Fruit fly (Drosophila melanogaster): ENCODE results near the gene Scgbeta.
A peak's percentile ranks its signal among the peaks of the same experiment; 100 is the strongest.

Scgbeta gene

DNA sequence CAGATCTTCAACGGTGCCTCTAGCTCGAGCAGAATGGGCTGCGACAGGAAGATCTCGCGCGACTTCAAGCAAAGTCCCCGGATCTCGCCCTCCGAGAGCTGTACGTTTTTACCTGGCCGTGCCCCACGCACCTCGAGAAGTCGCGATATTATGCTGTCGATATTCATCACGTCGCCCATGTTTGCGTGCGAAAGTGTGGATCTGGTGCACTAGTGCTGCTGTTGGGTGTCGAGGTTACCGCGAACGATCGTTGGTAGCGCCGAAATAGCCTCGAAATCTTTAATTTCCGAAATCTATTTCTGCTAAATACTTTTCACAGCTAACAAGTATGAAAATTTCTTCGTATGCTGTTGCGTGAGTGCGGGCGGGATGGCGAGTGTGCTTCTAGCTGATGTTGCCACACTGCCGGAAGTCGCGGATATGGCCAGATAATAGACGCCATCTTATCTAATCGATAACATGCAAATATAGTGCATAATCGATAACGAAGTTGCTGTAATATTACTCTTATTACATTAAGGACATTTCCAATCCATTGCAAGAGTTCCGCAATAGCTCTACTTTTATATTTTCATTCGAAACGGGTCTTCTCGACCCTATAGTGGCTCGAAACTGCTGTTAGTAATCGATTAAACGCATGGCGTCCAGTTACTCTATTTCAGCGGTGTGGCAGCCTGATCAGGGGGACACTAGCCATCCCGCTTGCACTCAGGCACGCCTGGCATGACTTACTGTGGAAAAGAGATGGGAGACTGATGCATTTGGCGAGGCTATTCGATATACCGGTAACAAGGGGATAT is 3.5 kb upstream of the Scgbeta start, which contains the start of gene Pp1-87B:
Pp1-87B (minus strand) TSS at position 408 of the 800 bp plus-strand sequence.
- TF ChIP-seq insv (optimal IDR thresholded peaks at IDR 0.05) (no peak), psq (optimal IDR thresholded peaks at IDR 0.05) (peak; percentile 100), Sin3A (optimal IDR thresholded peaks at IDR 0.05) (peak; percentile 32)

DNA sequence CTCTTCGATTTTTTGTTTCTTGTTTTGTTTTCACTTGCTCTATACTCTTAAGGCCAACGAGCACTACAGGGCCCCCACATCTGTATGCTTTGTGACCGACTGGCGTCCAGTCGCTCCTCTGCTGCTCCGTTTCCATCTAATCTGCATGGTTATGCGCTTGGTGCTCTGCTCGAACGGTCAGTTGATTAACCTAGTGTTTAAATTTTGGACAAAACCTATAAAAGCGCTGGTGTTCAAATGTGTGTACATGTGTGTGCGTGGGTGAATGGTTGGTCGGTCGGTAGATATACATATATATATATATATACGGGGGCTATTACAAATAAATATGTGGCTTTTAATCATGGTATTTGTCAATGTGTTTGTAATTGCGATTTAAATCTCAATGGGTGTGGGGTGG is 1.8 kb upstream of the Scgbeta start:
- TF ChIP-seq h (optimal IDR thresholded peaks at IDR 0.05): no peak
- TF ChIP-seq ttk (optimal IDR thresholded peaks at IDR 0.05): no peak
- TF ChIP-seq psq (optimal IDR thresholded peaks at IDR 0.05): no peak
- TF ChIP-seq Sin3A (optimal IDR thresholded peaks at IDR 0.05): no peak
- no peak for TF ChIP-seq Myc (optimal IDR thresholded peaks at IDR 0.05)
- no peak for TF ChIP-seq insv (optimal IDR thresholded peaks at IDR 0.05)

dm6 chr3R:12413274-12413958 is 8.8 kb downstream of the Scgbeta start, which contains the start of the genes Dip-C and pps:
Dip-C (minus strand) TSS chr3R:12413759.
pps (plus strand) TSS chr3R:12413828.
- TF ChIP-seq Myc (optimal IDR thresholded peaks at IDR 0.05): no peak

DNA sequence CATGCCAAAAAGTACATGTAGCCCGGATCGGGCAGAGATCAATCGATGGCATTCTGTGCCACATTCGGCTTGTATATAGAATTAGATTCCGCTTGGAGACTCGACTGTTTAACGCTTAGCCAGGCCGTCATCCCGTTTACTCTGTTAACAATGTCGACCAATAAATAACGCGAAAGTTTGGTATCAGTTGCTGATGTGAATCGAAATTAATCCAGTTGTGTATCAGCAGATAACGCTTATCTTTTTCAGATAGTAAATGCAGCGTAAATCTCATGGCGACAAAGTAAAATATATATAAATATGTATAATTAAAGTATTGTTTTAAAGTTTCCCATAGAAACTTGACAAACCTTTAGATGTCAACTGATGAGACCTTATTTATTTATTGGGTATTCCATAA is 10.8 kb downstream of the Scgbeta start:
- TF ChIP-seq insv (optimal IDR thresholded peaks at IDR 0.05): no peak
- no peak for TF ChIP-seq h (optimal IDR thresholded peaks at IDR 0.05)
- TF ChIP-seq Myc (optimal IDR thresholded peaks at IDR 0.05): no peak
- no peak for TF ChIP-seq ttk (optimal IDR thresholded peaks at IDR 0.05)
- no peak for TF ChIP-seq Sin3A (optimal IDR thresholded peaks at IDR 0.05)
- TF ChIP-seq psq (optimal IDR thresholded peaks at IDR 0.05): no peak

DNA sequence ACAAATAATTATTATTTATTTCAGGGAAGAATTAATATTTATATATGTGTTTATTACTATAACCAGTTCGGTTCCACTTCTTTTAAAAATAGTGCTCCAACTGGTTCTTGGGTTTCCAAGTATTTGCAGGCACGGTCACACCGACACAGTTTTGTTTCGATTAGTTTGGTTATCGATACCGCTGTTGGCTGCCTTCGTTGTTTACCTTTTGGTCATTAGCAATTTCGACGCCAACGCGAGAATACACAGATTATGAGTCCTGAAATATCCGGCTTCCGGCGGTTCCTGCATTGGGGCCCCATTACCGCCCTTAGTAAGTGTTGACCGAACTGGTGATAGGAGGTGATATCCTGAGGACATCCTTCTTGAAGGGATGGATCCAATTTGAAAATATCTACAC is 14.1 kb downstream of the Scgbeta start, which contains the start of gene CG5196:
CG5196 (plus strand) TSS at position 157 of the 400 bp plus-strand sequence.
- TF ChIP-seq psq (optimal IDR thresholded peaks at IDR 0.05): no peak
- TF ChIP-seq insv (optimal IDR thresholded peaks at IDR 0.05): no peak
- TF ChIP-seq ttk (optimal IDR thresholded peaks at IDR 0.05): no peak
- no peak for TF ChIP-seq h (optimal IDR thresholded peaks at IDR 0.05)

- no peak for TF ChIP-seq insv (optimal IDR thresholded peaks at IDR 0.05)
- TF ChIP-seq psq (optimal IDR thresholded peaks at IDR 0.05): no peak
- no peak for TF ChIP-seq h (optimal IDR thresholded peaks at IDR 0.05)
- no peak for TF ChIP-seq ttk (optimal IDR thresholded peaks at IDR 0.05)
- TF ChIP-seq Myc (optimal IDR thresholded peaks at IDR 0.05): no peak
- no peak for TF ChIP-seq Sin3A (optimal IDR thresholded peaks at IDR 0.05)
Measured at dm6 chr3R:12406235-12407196, 15.7 kb downstream of the Scgbeta start, which contains the start of gene CG5167. CG5167 (plus strand) TSS chr3R:12406532.

dm6 chr3R:12405928-12406234 is 16.3 kb downstream of the Scgbeta start, which contains the start of gene Cyp9f2:
Cyp9f2 (minus strand) TSS chr3R:12406028.
- TF ChIP-seq Sin3A (optimal IDR thresholded peaks at IDR 0.05) (no peak), insv (optimal IDR thresholded peaks at IDR 0.05) (no peak), ttk (optimal IDR thresholded peaks at IDR 0.05) (no peak), h (optimal IDR thresholded peaks at IDR 0.05) (no peak), psq (optimal IDR thresholded peaks at IDR 0.05) (no peak), Myc (optimal IDR thresholded peaks at IDR 0.05) (no peak)

dm6 chr3R:12405134-12405533 is 17.1 kb downstream of the Scgbeta start:
- no peak for TF ChIP-seq Myc (optimal IDR thresholded peaks at IDR 0.05)
- no peak for TF ChIP-seq psq (optimal IDR thresholded peaks at IDR 0.05)
- TF ChIP-seq insv (optimal IDR thresholded peaks at IDR 0.05): no peak
- TF ChIP-seq Sin3A (optimal IDR thresholded peaks at IDR 0.05): no peak

DNA sequence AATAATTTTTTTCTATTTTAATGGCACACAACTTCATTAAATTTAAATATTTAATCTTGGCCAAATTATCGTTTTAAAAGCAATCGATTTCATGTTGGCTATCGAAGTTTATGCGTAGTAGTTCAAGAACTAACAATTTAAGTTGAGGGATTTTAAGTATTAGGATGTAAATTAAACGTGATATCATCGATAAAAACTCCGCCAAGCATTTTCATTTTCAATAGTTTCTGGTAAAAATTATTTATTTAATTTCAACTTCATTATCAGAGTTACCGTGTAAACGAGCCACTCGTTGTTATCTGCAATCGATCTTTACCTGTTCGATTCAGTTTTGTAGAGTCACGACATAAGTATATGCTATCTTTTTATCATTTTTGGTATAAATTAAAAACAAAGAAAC is 19.3 kb downstream of the Scgbeta start:
- TF ChIP-seq Myc (optimal IDR thresholded peaks at IDR 0.05): no peak
- no peak for TF ChIP-seq insv (optimal IDR thresholded peaks at IDR 0.05)
- no peak for TF ChIP-seq psq (optimal IDR thresholded peaks at IDR 0.05)
- no peak for TF ChIP-seq ttk (optimal IDR thresholded peaks at IDR 0.05)
- TF ChIP-seq Sin3A (optimal IDR thresholded peaks at IDR 0.05): no peak
- no peak for TF ChIP-seq h (optimal IDR thresholded peaks at IDR 0.05)

- no peak for TF ChIP-seq Myc (optimal IDR thresholded peaks at IDR 0.05)
- peak; percentile 84 for TF ChIP-seq insv (optimal IDR thresholded peaks at IDR 0.05)
Measured at dm6 chr3R:12401672-12402296, 20.4 kb downstream of the Scgbeta start, which contains the start of gene DNAlig3. DNAlig3 (minus strand) TSS chr3R:12401839.

DNA sequence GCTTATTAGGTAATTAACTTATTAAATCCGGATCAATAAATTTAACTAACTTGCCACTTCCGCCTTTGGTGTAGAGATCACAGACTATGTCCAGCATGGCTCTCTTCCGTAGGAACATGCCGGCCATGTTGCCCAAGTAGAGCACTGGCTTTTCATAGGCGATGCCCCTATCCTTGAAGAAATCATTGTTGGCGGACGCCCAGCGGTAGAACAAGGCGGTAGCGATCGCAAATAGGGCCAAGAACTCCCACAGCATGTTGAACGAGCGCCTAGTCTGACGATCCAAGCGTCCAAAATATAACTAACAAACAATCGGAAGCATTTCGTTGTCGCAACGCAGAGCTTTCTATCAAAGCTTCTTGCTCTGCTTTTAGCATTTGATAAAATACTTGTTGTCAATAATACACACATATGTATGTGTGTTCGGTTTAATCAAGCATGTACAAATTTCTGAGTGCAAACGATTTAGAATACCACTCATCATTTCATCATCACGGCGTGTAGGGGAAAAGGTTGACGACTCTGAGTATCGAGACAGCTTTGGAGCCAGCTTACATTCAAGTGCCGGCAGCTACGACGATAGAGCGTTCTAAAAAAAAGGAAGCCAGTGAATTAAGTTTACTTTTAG is 23.5 kb downstream of the Scgbeta start, which contains the start of gene Cyp9f3:
Cyp9f3 (minus strand) TSS at position 310 of the 628 bp plus-strand sequence.
- TF ChIP-seq Sin3A (optimal IDR thresholded peaks at IDR 0.05): no peak
- TF ChIP-seq ttk (optimal IDR thresholded peaks at IDR 0.05): no peak
- no peak for TF ChIP-seq Myc (optimal IDR thresholded peaks at IDR 0.05)
- TF ChIP-seq h (optimal IDR thresholded peaks at IDR 0.05): no peak
- no peak for TF ChIP-seq insv (optimal IDR thresholded peaks at IDR 0.05)
- no peak for TF ChIP-seq psq (optimal IDR thresholded peaks at IDR 0.05)

Data from Kc167 (cell line).